Worm (Caenorhabditis elegans): ENCODE results near the gene Y7A5A.7.

Y7A5A.7 gene

ce11 chrX:15771411-15771810 is 32.6 kb downstream of the Y7A5A.7 start, which contains the start of gene Y7A5A.1:
TSS of gene Y7A5A.1 (minus strand) at chrX:15771493.
- TF ChIP-seq pha-2 (tag; optimal IDR thresholded peaks at IDR 0.05) (no peak), ets-4 (tag; optimal IDR thresholded peaks at IDR 0.05) (no peak), rnt-1 (tag; optimal IDR thresholded peaks at IDR 0.05) (no peak), T23F11.4 (GFP tag; optimal IDR thresholded peaks at IDR 0.05) (no peak), pax-1 (tag; optimal IDR thresholded peaks at IDR 0.05) (no peak), fkh-10 (GFP tag; optimal IDR thresholded peaks at IDR 0.05) (no peak), sox-2 (GFP tag; IDR thresholded peaks at IDR 0.05) (no peak), elt-4 (tag; optimal IDR thresholded peaks at IDR 0.05) (no peak), fkh-6 (tag; optimal IDR thresholded peaks at IDR 0.05) (no peak), npax-4 (tag; optimal IDR thresholded peaks at IDR 0.05) (no peak), pha-4 (tag; optimal IDR thresholded peaks at IDR 0.05) (no peak), elt-2 (tag; optimal IDR thresholded peaks at IDR 0.05) (no peak), lin-11 (tag; optimal IDR thresholded peaks at IDR 0.05) (no peak), ceh-6 (GFP tag; optimal IDR thresholded peaks at IDR 0.05) (no peak), dve-1 (tag; optimal IDR thresholded peaks at IDR 0.05) (no peak), zip-5 (tag; optimal IDR thresholded peaks at IDR 0.05) (no peak)

- no peak for TF ChIP-seq C38D4.7 (GFP tag; optimal IDR thresholded peaks at IDR 0.05)
- no peak for TF ChIP-seq sox-2 (GFP tag; IDR thresholded peaks at IDR 0.05)
- TF ChIP-seq K09A11.1 (tag; optimal IDR thresholded peaks at IDR 0.05; ENCODE audit: insufficient read depth), result no peak
- no peak for TF ChIP-seq pat-9 (tag; optimal IDR thresholded peaks at IDR 0.05)
- no peak for TF ChIP-seq mec-3 (tag; optimal IDR thresholded peaks at IDR 0.05; ENCODE audit: borderline replicate concordance)
- TF ChIP-seq dmd-4 (tag; optimal IDR thresholded peaks at IDR 0.05; ENCODE audit: borderline replicate concordance), result no peak
- TF ChIP-seq K02D7.2 (tag; optimal IDR thresholded peaks at IDR 0.05), result no peak
- TF ChIP-seq pha-2 (tag; optimal IDR thresholded peaks at IDR 0.05), result no peak
- no peak for TF ChIP-seq fax-1 (tag; optimal IDR thresholded peaks at IDR 0.05)
- no peak for TF ChIP-seq pax-1 (tag; optimal IDR thresholded peaks at IDR 0.05)
- TF ChIP-seq pros-1 (tag; optimal IDR thresholded peaks at IDR 0.05), result no peak
- no peak for TF ChIP-seq sdc-2 (tag; optimal IDR thresholded peaks at IDR 0.05)
- no peak for TF ChIP-seq tbx-2 (tag; optimal IDR thresholded peaks at IDR 0.05)
- no peak for TF ChIP-seq tbx-7 (tag; optimal IDR thresholded peaks at IDR 0.05)
- TF ChIP-seq syd-9 (tag; optimal IDR thresholded peaks at IDR 0.05), result no peak
- TF ChIP-seq hlh-30 (tag; optimal IDR thresholded peaks at IDR 0.05; ENCODE audit: insufficient read depth), result no peak
- no peak for TF ChIP-seq elt-4 (tag; optimal IDR thresholded peaks at IDR 0.05)
- no peak for TF ChIP-seq zip-5 (tag; optimal IDR thresholded peaks at IDR 0.05)
Measured at ce11 chrX:15770787-15771186, 33.2 kb downstream of the Y7A5A.7 start.

- peak; percentile 4 for TF ChIP-seq elt-2 (tag; optimal IDR thresholded peaks at IDR 0.05)
- no peak for TF ChIP-seq Y22D7AL.16 (tag; optimal IDR thresholded peaks at IDR 0.05)
- no peak for TF ChIP-seq ceh-30 (tag; optimal IDR thresholded peaks at IDR 0.05)
- TF ChIP-seq ceh-18 (tag; optimal IDR thresholded peaks at IDR 0.05), result no peak
Measured at ce11 chrX:15769895-15770559, 33.9 kb downstream of the Y7A5A.7 start.

DNA sequence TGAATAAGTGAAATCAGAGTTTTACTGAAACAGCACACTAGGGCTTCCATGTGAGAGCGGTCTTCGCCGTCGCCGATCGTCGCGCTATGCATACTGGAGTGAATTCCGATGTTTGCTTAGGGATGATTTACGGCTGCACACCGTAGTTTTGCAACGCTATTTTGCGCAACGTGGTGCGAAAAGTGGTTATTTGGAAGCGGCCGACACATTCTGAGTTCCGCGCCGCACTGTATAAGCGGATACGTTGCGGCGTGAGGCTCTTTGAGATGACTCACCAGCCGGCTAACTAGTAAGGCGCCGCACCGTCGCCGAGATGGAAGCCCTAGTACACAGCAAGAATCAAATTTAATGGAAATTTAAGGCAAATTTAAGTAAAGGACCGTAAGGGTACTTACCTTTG is 35.4 kb downstream of the Y7A5A.7 start:
- TF ChIP-seq ref-2 (tag; optimal IDR thresholded peaks at IDR 0.05) (no peak), ceh-9 (tag; optimal IDR thresholded peaks at IDR 0.05) (no peak), ama-1 (optimal IDR thresholded peaks at IDR 0.05) (no peak), ceh-6 (GFP tag; optimal IDR thresholded peaks at IDR 0.05) (no peak), pros-1 (tag; optimal IDR thresholded peaks at IDR 0.05) (no peak), elt-2 (tag; optimal IDR thresholded peaks at IDR 0.05) (no peak), gmeb-2 (tag; optimal IDR thresholded peaks at IDR 0.05) (no peak), nhr-232 (tag; optimal IDR thresholded peaks at IDR 0.05) (no peak), ceh-45 (GFP tag; IDR thresholded peaks at IDR 0.05) (no peak), hlh-6 (tag; optimal IDR thresholded peaks at IDR 0.05) (no peak), sox-4 (tag; optimal IDR thresholded peaks at IDR 0.05) (no peak), che-1 (tag; optimal IDR thresholded peaks at IDR 0.05) (no peak), unc-42 (tag; optimal IDR thresholded peaks at IDR 0.05) (no peak), hlh-30 (tag; optimal IDR thresholded peaks at IDR 0.05; ENCODE audit: insufficient read depth) (no peak)

Measured in whole organism, late embryonic.